Fruit fly (Drosophila melanogaster): ENCODE results near the gene CG2924.
A peak's percentile ranks its signal among the peaks of the same experiment; 100 is the strongest.

CG2924 gene

DNA sequence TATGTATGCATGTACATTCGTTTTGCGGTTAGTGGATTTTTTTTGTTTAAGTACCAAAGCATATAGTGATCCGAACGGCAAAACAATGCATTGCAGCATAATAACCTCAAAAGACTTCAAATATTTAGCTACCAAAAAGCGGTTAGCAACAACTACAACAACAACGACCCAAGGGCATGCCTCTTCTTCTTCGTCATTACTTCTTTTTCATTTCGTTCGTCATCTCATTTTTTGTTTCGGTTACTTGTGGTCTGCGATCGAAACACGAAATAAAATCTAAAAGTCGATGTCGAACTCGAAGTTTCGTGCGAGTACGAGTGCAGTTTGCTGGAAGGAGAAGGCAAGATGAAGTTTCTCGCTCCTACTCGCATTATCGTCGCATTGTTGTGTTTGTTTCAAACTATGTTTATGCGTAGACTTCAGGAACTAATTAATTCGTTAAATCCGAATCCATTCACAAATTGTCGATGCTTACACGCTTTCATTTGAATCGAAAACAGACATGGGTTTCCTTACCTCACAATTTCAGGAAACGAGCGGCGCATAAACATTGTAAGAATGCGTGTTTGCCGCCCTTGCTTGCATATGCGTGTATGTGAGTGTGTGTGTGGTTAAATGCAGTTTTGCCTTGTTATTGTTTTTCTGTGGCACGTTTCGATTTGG, 28.3 kb upstream of the CG2924 start (continued):
- peak; percentile 37 for TF ChIP-seq cato (GFP tag; optimal IDR thresholded peaks at IDR 0.05; ENCODE audit: borderline replicate concordance)
- TF ChIP-seq CG15479 (GFP tag; optimal IDR thresholded peaks at IDR 0.05) = peak; percentile 65
- no peak for TF ChIP-seq BEAF-32 (GFP tag; optimal IDR thresholded peaks at IDR 0.05)
- no peak for TF ChIP-seq ato (GFP tag; IDR thresholded peaks at IDR 0.05; ENCODE audit: partially characterized antibody)
- peak; percentile 59 for TF ChIP-seq CG5245 (GFP tag; optimal IDR thresholded peaks at IDR 0.05)
- peak; percentile 75 for TF ChIP-seq croc (GFP tag; conservative IDR thresholded peaks at IDR 0.05)
- peak; percentile 64 for TF ChIP-seq HmgD (GFP tag; optimal IDR thresholded peaks at IDR 0.05)
- TF ChIP-seq CG10979 (tag; optimal IDR thresholded peaks at IDR 0.05) = peak; percentile 90
- peak; percentile 86 for TF ChIP-seq Blimp-1 (GFP tag; optimal IDR thresholded peaks at IDR 0.05)
- peak; percentile 74 for TF ChIP-seq CG17361 (GFP tag; IDR thresholded peaks at IDR 0.05)
- peak; percentile 69 for TF ChIP-seq Bdp1 (GFP tag; optimal IDR thresholded peaks at IDR 0.05)
- TF ChIP-seq CG16815 (GFP tag; optimal IDR thresholded peaks at IDR 0.05) = peak; percentile 53
- peak; percentile 94 for TF ChIP-seq Drgx (GFP tag; IDR thresholded peaks at IDR 0.05)
- TF ChIP-seq CG34422 (GFP tag; IDR thresholded peaks at IDR 0.05) = peak; percentile 83
- peak; percentile 75 for TF ChIP-seq corto (GFP tag; optimal IDR thresholded peaks at IDR 0.05)
- peak; percentile 54 for TF ChIP-seq CG3163 (GFP tag; optimal IDR thresholded peaks at IDR 0.05)
- no peak for TF ChIP-seq Scr (GFP tag; IDR thresholded peaks at IDR 0.05; ENCODE audit: partially characterized antibody)
- peak; percentile 81 for TF ChIP-seq D19A (tag; optimal IDR thresholded peaks at IDR 0.05)
- TF ChIP-seq MBD-R2 (GFP tag; IDR thresholded peaks at IDR 0.05) = 0 out of 2 replicates have a peak, but pooled peaks have one; percentile 13
- TF ChIP-seq Fer2 (tag; optimal IDR thresholded peaks at IDR 0.05) = no peak
- TF ChIP-seq Fer3 (tag; optimal IDR thresholded peaks at IDR 0.05) = peak; percentile 65
- TF ChIP-seq CG6175 (GFP tag; IDR thresholded peaks at IDR 0.05) = no peak
- TF ChIP-seq CG14441 (GFP tag; IDR thresholded peaks at IDR 0.05) = peak; percentile 73
- TF ChIP-seq ash1 (GFP tag; optimal IDR thresholded peaks at IDR 0.05) = no peak
- TF ChIP-seq NFAT (GFP tag; IDR thresholded peaks at IDR 0.05) = 0 out of 2 replicates have a peak, but pooled peaks have one; percentile 41
- no peak for TF ChIP-seq CG6272 (GFP tag; IDR thresholded peaks at IDR 0.05)
- TF ChIP-seq Hsf (GFP tag; optimal IDR thresholded peaks at IDR 0.05) = peak; percentile 88
- TF ChIP-seq Ptx1 (GFP tag; IDR thresholded peaks at IDR 0.05) = peak; percentile 77
- peak; percentile 27 for TF ChIP-seq Meics (GFP tag; optimal IDR thresholded peaks at IDR 0.05)
- peak; percentile 84 for TF ChIP-seq tap (tag; optimal IDR thresholded peaks at IDR 0.05)
- TF ChIP-seq HLH3B (GFP tag; IDR thresholded peaks at IDR 0.05) = peak; percentile 80
- peak; percentile 92 for TF ChIP-seq sens-2 (GFP tag; IDR thresholded peaks at IDR 0.05)
- no peak for TF ChIP-seq Lim3 (GFP tag; IDR thresholded peaks at IDR 0.05)
- peak; percentile 43 for TF ChIP-seq Dek (tag; optimal IDR thresholded peaks at IDR 0.05)
- TF ChIP-seq maf-S (GFP tag; optimal IDR thresholded peaks at IDR 0.05) = peak; percentile 70
- TF ChIP-seq gsb-n (tag; optimal IDR thresholded peaks at IDR 0.05) = peak; percentile 91
- peak; percentile 87 for TF ChIP-seq CG12219 (GFP tag; optimal IDR thresholded peaks at IDR 0.05)
- no peak for TF ChIP-seq bigmax (GFP tag; optimal IDR thresholded peaks at IDR 0.05)
- no peak for TF ChIP-seq bbx (GFP tag; IDR thresholded peaks at IDR 0.05; ENCODE audit: partially characterized antibody)
- no peak for TF ChIP-seq Dll (GFP tag; IDR thresholded peaks at IDR 0.05; ENCODE audit: partially characterized antibody)
- TF ChIP-seq E2f2 (GFP tag; IDR thresholded peaks at IDR 0.05) = peak; percentile 65
- TF ChIP-seq mirr (GFP tag; optimal IDR thresholded peaks at IDR 0.05) = no peak
- TF ChIP-seq CG11560 (tag; IDR thresholded peaks at IDR 0.05) = no peak
- TF ChIP-seq sug (tag; optimal IDR thresholded peaks at IDR 0.05) = no peak
- peak; percentile 83 for TF ChIP-seq nom (GFP tag; optimal IDR thresholded peaks at IDR 0.05)
- peak; percentile 34 for TF ChIP-seq CG31365 (tag; optimal IDR thresholded peaks at IDR 0.05)
- peak; percentile 67 for TF ChIP-seq ab (GFP tag; optimal IDR thresholded peaks at IDR 0.05)
- TF ChIP-seq Xrp1 (GFP tag; IDR thresholded peaks at IDR 0.05) = peak; percentile 94
- peak; percentile 69 for TF ChIP-seq Deaf1 (tag; optimal IDR thresholded peaks at IDR 0.05)

Measured in whole organism, embryonic.